Worm (Caenorhabditis elegans): ENCODE measurements around the gene pnp-1.

The pnp-1 gene

ce11 chrIV:290387-290786 lies 7.7 kb downstream of the pnp-1 start:
- TF ChIP-seq him-1 (tag; optimal IDR thresholded peaks at IDR 0.05), result no peak
- TF ChIP-seq W03F9.2 (tag; optimal IDR thresholded peaks at IDR 0.05), result no peak
- no peak for TF ChIP-seq dao-5 (tag; optimal IDR thresholded peaks at IDR 0.05)

- TF ChIP-seq W03F9.2 (tag; optimal IDR thresholded peaks at IDR 0.05) (no peak), dao-5 (tag; optimal IDR thresholded peaks at IDR 0.05) (no peak), him-1 (tag; optimal IDR thresholded peaks at IDR 0.05) (no peak)
These were observed 10.1 kb downstream of the pnp-1 start, which contains the start of gene T21D12.14 for ce11 chrIV:288027-288426. Gene T21D12.14, minus strand, starts transcription at chrIV:288127.

ce11 chrIV:283347-283746 lies 14.8 kb downstream of the pnp-1 start, which contains the start of gene best-19:
Gene best-19, plus strand, starts transcription at chrIV:283647.
- no peak for TF ChIP-seq dao-5 (tag; optimal IDR thresholded peaks at IDR 0.05)
- TF ChIP-seq him-1 (tag; optimal IDR thresholded peaks at IDR 0.05), result no peak
- no peak for TF ChIP-seq W03F9.2 (tag; optimal IDR thresholded peaks at IDR 0.05)

ce11 chrIV:282008-282407 lies 16.1 kb downstream of the pnp-1 start:
- TF ChIP-seq him-1 (tag; optimal IDR thresholded peaks at IDR 0.05) (no peak), W03F9.2 (tag; optimal IDR thresholded peaks at IDR 0.05) (no peak), dao-5 (tag; optimal IDR thresholded peaks at IDR 0.05) (no peak)

- TF ChIP-seq W03F9.2 (tag; optimal IDR thresholded peaks at IDR 0.05) (no peak), him-1 (tag; optimal IDR thresholded peaks at IDR 0.05) (no peak), dao-5 (tag; optimal IDR thresholded peaks at IDR 0.05) (no peak)
These were observed 19.8 kb downstream of the pnp-1 start for ce11 chrIV:278284-278683.

ce11 chrIV:275146-275545 lies 23.0 kb downstream of the pnp-1 start:
- TF ChIP-seq dao-5 (tag; optimal IDR thresholded peaks at IDR 0.05) (no peak), him-1 (tag; optimal IDR thresholded peaks at IDR 0.05) (no peak), W03F9.2 (tag; optimal IDR thresholded peaks at IDR 0.05) (no peak)

- TF ChIP-seq him-1 (tag; optimal IDR thresholded peaks at IDR 0.05) (no peak), dao-5 (tag; optimal IDR thresholded peaks at IDR 0.05) (no peak), W03F9.2 (tag; optimal IDR thresholded peaks at IDR 0.05) (no peak)
These were observed 23.9 kb downstream of the pnp-1 start, which contains the start of gene sma-10 for ce11 chrIV:274185-274584. Gene sma-10, plus strand, starts transcription at chrIV:274420.

- TF ChIP-seq him-1 (tag; optimal IDR thresholded peaks at IDR 0.05) (no peak), dao-5 (tag; optimal IDR thresholded peaks at IDR 0.05) (no peak), W03F9.2 (tag; optimal IDR thresholded peaks at IDR 0.05) (no peak)
These were observed 24.8 kb downstream of the pnp-1 start, which contains the start of gene srh-282 for ce11 chrIV:273299-273698. Gene srh-282, minus strand, starts transcription at chrIV:273399.

DNA sequence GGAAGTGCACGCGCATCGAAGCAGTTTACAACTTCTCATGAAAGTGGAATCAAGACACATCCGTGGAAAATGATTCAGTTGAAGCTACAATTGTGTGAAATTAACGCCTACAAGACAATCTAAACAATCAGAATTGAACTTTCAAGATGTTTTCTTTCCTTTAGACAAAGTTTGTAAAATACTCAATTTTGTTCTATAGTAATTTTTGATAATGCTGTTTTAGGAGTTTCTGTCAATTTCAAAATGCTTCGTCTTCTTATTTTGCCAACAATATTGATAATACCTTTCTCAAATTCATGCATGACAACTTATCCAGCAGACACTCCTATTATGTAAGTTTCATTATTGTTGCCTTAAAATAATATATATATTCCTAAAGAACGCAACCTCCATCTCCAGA lies 29.0 kb downstream of the pnp-1 start, which contains the start of gene T21D12.11:
Gene T21D12.11 (plus strand): TSS at position 301 of the 400 bp plus-strand sequence.
- TF ChIP-seq him-1 (tag; optimal IDR thresholded peaks at IDR 0.05) (no peak), dao-5 (tag; optimal IDR thresholded peaks at IDR 0.05) (no peak), W03F9.2 (tag; optimal IDR thresholded peaks at IDR 0.05) (no peak)

DNA sequence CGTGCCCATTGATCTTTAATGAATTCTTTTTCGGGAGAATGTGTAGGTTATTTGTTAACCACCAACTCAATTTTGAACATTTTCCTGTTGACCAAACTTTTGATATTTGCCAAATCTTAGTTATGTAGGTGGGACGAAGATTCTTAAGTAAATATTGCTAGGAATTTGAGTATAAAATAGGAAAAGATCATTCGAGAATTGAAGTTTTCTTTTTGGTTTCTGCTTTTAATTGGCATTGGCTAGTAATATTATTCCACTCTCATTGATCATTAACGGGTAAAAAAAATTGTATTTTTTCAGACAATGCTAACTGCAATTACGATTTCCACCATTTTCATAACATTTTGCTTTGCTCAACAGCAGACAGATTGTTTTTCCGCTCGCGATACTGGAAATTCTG lies 32.0 kb downstream of the pnp-1 start, which contains the start of gene T21D12.12:
Gene T21D12.12 (plus strand): TSS at position 301 of the 400 bp plus-strand sequence.
- TF ChIP-seq him-1 (tag; optimal IDR thresholded peaks at IDR 0.05) (no peak), dao-5 (tag; optimal IDR thresholded peaks at IDR 0.05) (no peak), W03F9.2 (tag; optimal IDR thresholded peaks at IDR 0.05) (no peak)

DNA sequence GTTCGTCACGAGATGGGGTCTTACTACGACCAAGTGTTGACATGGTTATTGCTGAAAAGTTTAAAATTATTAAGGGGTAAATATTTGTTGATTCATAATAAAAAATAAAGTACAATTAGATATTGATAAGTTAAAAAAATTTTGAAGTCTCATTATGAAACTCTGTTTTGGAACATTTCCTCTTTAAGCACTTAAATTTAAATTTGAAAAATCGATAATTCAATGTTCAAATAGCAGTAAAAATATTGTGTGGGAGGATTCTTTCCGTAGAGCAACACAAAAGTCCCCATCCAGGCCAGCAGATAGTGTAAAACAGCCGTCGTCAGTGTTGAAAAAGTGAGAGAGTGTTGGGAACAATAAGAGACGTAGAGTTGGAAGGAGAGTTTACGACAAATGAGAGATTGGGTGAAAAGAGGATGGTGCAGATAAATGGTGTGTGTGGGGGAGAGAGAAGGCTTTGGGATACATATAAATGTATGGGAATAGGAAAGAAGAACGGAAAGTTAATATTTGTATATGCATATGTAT lies 33.9 kb downstream of the pnp-1 start, which contains the start of gene pat-6:
Gene pat-6 (minus strand): TSS at position 51 of the 528 bp plus-strand sequence.
- no peak for TF ChIP-seq dao-5 (tag; optimal IDR thresholded peaks at IDR 0.05)
- no peak for TF ChIP-seq W03F9.2 (tag; optimal IDR thresholded peaks at IDR 0.05)
- TF ChIP-seq him-1 (tag; optimal IDR thresholded peaks at IDR 0.05), result no peak

DNA sequence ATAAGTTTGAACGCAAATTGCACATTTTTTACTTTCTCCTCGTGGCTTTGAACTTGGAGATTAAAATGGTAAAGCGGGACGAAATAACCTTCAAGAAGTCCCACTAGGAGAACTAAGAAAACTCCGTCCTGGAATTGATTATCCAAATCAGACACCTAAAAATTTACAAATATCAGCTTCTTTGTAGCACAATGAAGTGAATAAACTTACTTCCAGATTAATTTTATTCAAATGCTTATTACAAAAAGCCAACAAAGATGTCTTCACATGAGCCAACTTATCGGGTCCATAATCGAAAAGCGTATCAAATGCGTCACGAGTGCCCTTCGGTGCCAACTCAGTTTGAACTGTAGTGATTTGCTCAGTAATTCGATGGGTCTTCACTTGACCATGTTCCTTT lies 35.6 kb downstream of the pnp-1 start:
- no peak for TF ChIP-seq W03F9.2 (tag; optimal IDR thresholded peaks at IDR 0.05)
- no peak for TF ChIP-seq dao-5 (tag; optimal IDR thresholded peaks at IDR 0.05)
- no peak for TF ChIP-seq him-1 (tag; optimal IDR thresholded peaks at IDR 0.05)

DNA sequence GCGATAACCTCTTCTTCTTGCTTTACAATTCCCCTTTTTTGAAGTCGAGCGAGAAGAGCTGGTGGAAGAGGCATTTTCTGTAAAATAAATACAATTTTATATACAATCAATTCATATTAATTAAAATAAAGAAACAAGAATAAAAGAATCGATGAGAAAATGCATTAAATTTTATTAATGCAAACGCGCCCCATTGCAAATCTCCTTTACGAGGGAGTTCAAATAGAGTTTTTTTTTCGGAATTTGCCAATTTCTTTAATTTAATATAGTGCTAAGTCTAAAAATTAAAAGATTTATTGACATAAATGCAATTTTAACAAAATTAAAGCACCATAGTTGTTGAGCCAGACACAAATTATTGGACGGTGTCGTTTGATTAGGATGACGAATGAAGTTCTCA lies 36.5 kb downstream of the pnp-1 start, which contains the start of gene pqbp-1.1:
Gene pqbp-1.1 (minus strand): TSS at position 77 of the 400 bp plus-strand sequence.
- TF ChIP-seq W03F9.2 (tag; optimal IDR thresholded peaks at IDR 0.05) (no peak), him-1 (tag; optimal IDR thresholded peaks at IDR 0.05) (no peak), dao-5 (tag; optimal IDR thresholded peaks at IDR 0.05) (no peak)

DNA sequence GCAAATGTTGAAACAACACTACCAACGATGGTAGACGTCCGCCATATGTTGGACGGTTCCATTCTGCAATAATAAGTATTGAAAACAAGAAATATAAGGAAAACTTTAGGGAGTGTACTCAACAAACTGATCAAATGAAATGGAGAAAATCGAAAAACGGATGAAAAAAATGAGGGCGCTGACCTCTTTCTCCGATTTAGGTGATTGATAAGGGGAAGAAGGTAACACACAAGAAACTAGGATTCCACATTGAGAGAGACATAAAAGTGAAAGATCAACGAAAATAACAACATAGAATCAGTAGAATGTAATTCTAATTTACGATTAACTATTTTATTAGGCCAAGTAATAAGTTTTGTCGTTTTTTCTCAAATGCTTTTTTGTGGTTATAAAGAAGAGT lies 39.0 kb downstream of the pnp-1 start, which contains the start of gene dpy-9:
Gene dpy-9 (minus strand): TSS at position 63 of the 400 bp plus-strand sequence.
- TF ChIP-seq dao-5 (tag; optimal IDR thresholded peaks at IDR 0.05), result no peak
- TF ChIP-seq W03F9.2 (tag; optimal IDR thresholded peaks at IDR 0.05), result no peak
- TF ChIP-seq him-1 (tag; optimal IDR thresholded peaks at IDR 0.05), result no peak

- TF ChIP-seq him-1 (tag; optimal IDR thresholded peaks at IDR 0.05) (no peak), W03F9.2 (tag; optimal IDR thresholded peaks at IDR 0.05) (no peak), dao-5 (tag; optimal IDR thresholded peaks at IDR 0.05) (no peak)
These were observed 39.7 kb downstream of the pnp-1 start for ce11 chrIV:258362-258761.
